Worm (Caenorhabditis elegans) whole organism, young adult: Measurements from ENCODE around the gene lsy-2.

Experiments
- ZK185.1 ChIP-seq: sonication (generic microtip); optimal IDR thresholded peaks from 2 replicates; lab custom pipeline; 2016; ENCODE audit warnings: mild to moderate bottlenecking, missing genetic modification characterization, missing compliant biosample characterization; ENCODE audit not compliant: poor library complexity, severe bottlenecking
- athp-1 ChIP-seq: sonication (generic microtip); optimal IDR thresholded peaks from 2 replicates; lab custom pipeline; 2017; ENCODE audit warnings: mild to moderate bottlenecking, missing genetic modification characterization, missing compliant biosample characterization
- ceh-91 ChIP-seq: fragments of 200-800 bp; sonication (Bioruptor generic); IDR thresholded peaks from 2 replicates; pipeline ENCODE4 v1.3.6; 2022; ENCODE audit warnings: missing genetic modification reagents, missing genetic modification characterization, missing compliant biosample characterization
- madf-3 ChIP-seq: fragments of 200-800 bp; sonication (Bioruptor generic); IDR thresholded peaks from 2 replicates; pipeline ENCODE4 v1.3.6; 2022; ENCODE audit warnings: missing genetic modification reagents, missing genetic modification characterization, missing compliant biosample characterization
- pha-4 ChIP-seq: fragments of 150-350 bp; sonication (generic microtip); optimal IDR thresholded peaks from 2 replicates; lab custom pipeline; 2014; ENCODE audit warnings: missing biosample characterization, missing genetic modification reagents, missing genetic modification characterization
- tlf-1 ChIP-seq: fragments of 200-800 bp; sonication (Bioruptor generic); optimal IDR thresholded peaks from 2 replicates; lab custom pipeline; 2018; ENCODE audit warnings: mild to moderate bottlenecking, missing genetic modification characterization, missing compliant biosample characterization
- unc-62 ChIP-seq: fragments of 150-350 bp; optimal IDR thresholded peaks from 2 replicates; lab custom pipeline; 2014; ENCODE audit warnings: missing biosample characterization, missing genetic modification reagents, missing genetic modification characterization

DNA sequence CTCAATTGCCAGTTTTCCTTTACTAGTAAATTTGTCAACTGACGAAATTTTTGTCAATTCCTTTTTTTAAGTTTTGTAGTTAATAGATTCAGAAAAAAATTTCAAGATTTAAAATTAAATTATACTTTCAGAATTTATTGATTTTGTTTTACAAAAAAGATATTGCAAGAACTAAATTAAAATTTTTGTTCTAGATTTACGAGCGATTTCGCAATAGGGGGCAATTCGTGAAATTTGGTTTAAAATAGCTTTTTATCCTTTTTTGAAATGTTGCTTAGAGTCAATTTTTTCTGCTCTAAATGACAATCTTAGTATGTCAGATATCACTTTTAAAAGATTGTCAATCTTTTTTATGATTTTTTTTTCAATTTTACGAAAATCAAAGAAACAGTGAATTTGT lies 4.0 kb upstream of the lsy-2 start:
- TF ChIP-seq ceh-91 (GFP tag; lab: Robert Waterston, UW) (no peak), pha-4 (tag; lab: Kevin White, UChicago) (no peak), athp-1 (tag; lab: Kevin White, UChicago) (no peak), ZK185.1 (no peak), unc-62 (GFP tag; lab: Kevin White, UChicago) (no peak), madf-3 (no peak), tlf-1 (GFP tag; lab: Kevin White, UChicago) (no peak)
